Fruit fly (Drosophila melanogaster) whole organism, pupa: ENCODE data around the gene CG10943.

Experiments used
- CG10348 ChIP-seq: fragments of 200-800 bp; sonication (Bioruptor generic); IDR thresholded peaks from 2 replicates; pipeline ENCODE4 v1.3.6; 2022; ENCODE audit warnings: missing biosample characterization, missing genetic modification characterization
- CG12605 ChIP-seq: fragments of 200-800 bp; sonication (Bioruptor generic); IDR thresholded peaks from 2 replicates; pipeline ENCODE4 v1.3.6; 2022; ENCODE audit warnings: missing biosample characterization, missing genetic modification characterization
- CG13204 ChIP-seq: fragments of 200-800 bp; sonication (Bioruptor generic); optimal IDR thresholded peaks from 2 replicates; lab custom pipeline; 2018; ENCODE audit warnings: missing biosample characterization, mild to moderate bottlenecking, missing genetic modification characterization, moderate library complexity
- CG14655 ChIP-seq: fragments of 200-800 bp; sonication (Bioruptor generic); optimal IDR thresholded peaks from 3 replicates; lab custom pipeline; 2017; ENCODE audit warnings: mild to moderate bottlenecking, missing biosample characterization, missing genetic modification reagents, missing genetic modification characterization
- CG15710 ChIP-seq: fragments of 200-800 bp; sonication (Bioruptor generic); optimal IDR thresholded peaks from 2 replicates; lab custom pipeline; 2018; ENCODE audit warnings: missing biosample characterization, mild to moderate bottlenecking, missing genetic modification characterization, moderate library complexity
- CG17806 ChIP-seq: fragments of 200-800 bp; sonication (Bioruptor generic); optimal IDR thresholded peaks from 2 replicates; lab custom pipeline; 2018; ENCODE audit warnings: missing biosample characterization, mild to moderate bottlenecking, missing genetic modification characterization, moderate library complexity
- CG32121 ChIP-seq: fragments of 200-800 bp; sonication (Bioruptor generic); IDR thresholded peaks from 2 replicates; pipeline ENCODE4 v1.3.6; 2022; ENCODE audit warnings: missing biosample characterization, missing genetic modification characterization
- CG34367 ChIP-seq: fragments of 200-800 bp; sonication (Bioruptor generic); optimal IDR thresholded peaks from 2 replicates; lab custom pipeline; 2018; ENCODE audit warnings: missing biosample characterization, mild to moderate bottlenecking, missing genetic modification characterization
- CG4496 ChIP-seq: fragments of 200-800 bp; sonication (Bioruptor generic); IDR thresholded peaks from 3 replicates; pipeline ENCODE4 v1.3.6; 2022; ENCODE audit warnings: missing biosample characterization, missing genetic modification characterization
- CG8159 ChIP-seq: fragments of 200-800 bp; sonication (Bioruptor generic); optimal IDR thresholded peaks from 3 replicates; lab custom pipeline; 2018; ENCODE audit warnings: missing biosample characterization, mild to moderate bottlenecking, missing genetic modification characterization, moderate library complexity
- CG8301 ChIP-seq: fragments of 200-800 bp; sonication (Bioruptor generic); optimal IDR thresholded peaks from 2 replicates; lab custom pipeline; 2018; ENCODE audit warnings: missing biosample characterization, mild to moderate bottlenecking, missing genetic modification characterization
- CG9948 ChIP-seq: fragments of 200-800 bp; sonication (Bioruptor generic); optimal IDR thresholded peaks from 2 replicates; lab custom pipeline; 2018; ENCODE audit warnings: missing biosample characterization, mild to moderate bottlenecking, missing genetic modification characterization, moderate library complexity
- D1 ChIP-seq: fragments of 200-800 bp; sonication (Bioruptor generic); optimal IDR thresholded peaks from 2 replicates; lab custom pipeline; 2018; ENCODE audit warnings: missing biosample characterization, mild to moderate bottlenecking, missing genetic modification characterization, moderate library complexity
- EcR ChIP-seq: fragments of 200-800 bp; sonication (Bioruptor generic); optimal IDR thresholded peaks from 3 replicates; lab custom pipeline; 2019; ENCODE audit warnings: missing biosample characterization, missing genetic modification characterization, mild to moderate bottlenecking, moderate library complexity, missing genetic modification reagents
- Ets98B ChIP-seq: fragments of 200-800 bp; sonication (Bioruptor generic); IDR thresholded peaks from 2 replicates; pipeline ENCODE4 v1.3.6; 2022; ENCODE audit warnings: missing biosample characterization, missing genetic modification characterization
- Pif1A ChIP-seq: fragments of 200-800 bp; sonication (Bioruptor generic); optimal IDR thresholded peaks from 3 replicates; lab custom pipeline; 2016; ENCODE audit warnings: missing biosample characterization, missing genetic modification characterization
- Pif1B ChIP-seq: fragments of 200-800 bp; sonication (Bioruptor generic); optimal IDR thresholded peaks from 3 replicates; lab custom pipeline; 2016; ENCODE audit warnings: missing biosample characterization, missing genetic modification characterization
- Snoo ChIP-seq: fragments of 200-800 bp; sonication (Bioruptor generic); optimal IDR thresholded peaks from 3 replicates; lab custom pipeline; 2017; ENCODE audit warnings: missing biosample characterization, mild to moderate bottlenecking, missing genetic modification characterization, inconsistent platforms
- fd96Ca ChIP-seq: fragments of 200-800 bp; sonication (Bioruptor generic); IDR thresholded peaks from 3 replicates; pipeline ENCODE4 v1.3.6; 2022; ENCODE audit warnings: missing biosample characterization, missing genetic modification characterization
- gl ChIP-seq: fragments of 200-800 bp; sonication (Bioruptor generic); optimal IDR thresholded peaks from 2 replicates; lab custom pipeline; 2018; ENCODE audit warnings: missing biosample characterization, mild to moderate bottlenecking, missing genetic modification characterization
- rn ChIP-seq: fragments of 200-800 bp; sonication (Bioruptor generic); IDR thresholded peaks from 2 replicates; pipeline ENCODE4 v1.3.6; 2022; ENCODE audit warnings: missing biosample characterization, missing genetic modification characterization

CG10943 gene

DNA sequence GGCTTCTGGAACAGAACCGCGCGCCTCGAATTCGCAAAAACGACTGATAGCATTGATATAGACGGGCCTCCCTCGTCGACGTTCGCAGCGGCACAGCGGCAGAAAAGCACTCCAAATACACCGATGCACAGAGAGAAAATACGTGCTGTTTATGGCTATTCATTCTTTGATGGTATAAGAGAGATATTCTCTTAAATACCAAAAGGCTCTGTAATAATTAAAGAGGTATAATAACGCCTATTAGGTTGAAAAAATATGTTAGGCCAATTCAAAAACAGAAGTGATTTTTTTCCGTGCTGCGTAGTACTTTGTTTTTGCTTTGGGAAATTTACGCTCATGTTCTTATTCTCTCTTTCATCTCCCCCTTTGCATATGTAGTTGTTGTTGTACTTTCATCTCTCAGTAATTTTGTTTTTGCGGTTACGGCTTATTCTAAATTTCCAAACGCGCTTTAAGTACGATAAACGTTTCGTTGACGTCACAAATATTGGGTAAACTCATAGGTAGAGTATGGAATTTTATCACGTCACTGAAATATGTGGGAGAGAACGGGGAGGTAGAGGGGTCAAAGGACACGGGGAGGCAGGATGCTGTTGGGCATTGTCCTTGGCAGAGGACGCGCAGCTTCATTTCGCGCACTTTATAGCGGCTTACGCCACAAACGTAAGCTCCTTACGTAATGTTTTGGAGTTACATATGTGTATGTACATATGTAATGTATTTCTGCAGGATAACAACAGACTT, 19.5 kb downstream of the CG10943 start, which contains the start of gene nebu:
TSS of gene nebu (minus strand) at position 51 of the 744 bp plus-strand sequence.
- TF ChIP-seq CG14655 (GFP tag; lab: Kevin White, UChicago), result peak; percentile 97
- peak; percentile 98 for TF ChIP-seq CG32121 (GFP tag; lab: Robert Waterston, UW)
- TF ChIP-seq fd96Ca (GFP tag; lab: Robert Waterston, UW), result no peak; the same call in none of the 3 replicates
- peak; percentile 99 for TF ChIP-seq CG4496 (GFP tag; lab: Robert Waterston, UW)
- no peak for TF ChIP-seq CG13204 (GFP tag; lab: Kevin White, UChicago)
- peak; percentile 95 for TF ChIP-seq rn
- peak; percentile 94 for TF ChIP-seq gl (tag; lab: Kevin White, UChicago)
- TF ChIP-seq D1 (tag; lab: Kevin White, UChicago), result peak; percentile 95
- TF ChIP-seq CG8159 (tag; lab: Kevin White, UChicago), result peak; percentile 98
- peak; percentile 98 for TF ChIP-seq Pif1A
- peak; percentile 97 for TF ChIP-seq CG15710 (tag; lab: Kevin White, UChicago)
- peak; percentile 98 for TF ChIP-seq Ets98B (GFP tag; lab: Robert Waterston, UW)
- TF ChIP-seq CG17806 (tag; lab: Kevin White, UChicago), result peak; percentile 98
- TF ChIP-seq CG9948, result peak; percentile 96
- TF ChIP-seq CG12605 (GFP tag; lab: Robert Waterston, UW), result peak; percentile 96
- peak; percentile 28 for TF ChIP-seq EcR
- peak; percentile 91 for TF ChIP-seq CG10348 (GFP tag; lab: Robert Waterston, UW)
- TF ChIP-seq CG8301 (tag; lab: Kevin White, UChicago), result peak; percentile 95
- peak; percentile 95 for TF ChIP-seq Pif1B
- peak; percentile 97 for TF ChIP-seq CG34367 (tag; lab: Kevin White, UChicago)
- peak; percentile 98 for TF ChIP-seq Snoo (tag; lab: Kevin White, UChicago)
- TF ChIP-seq, all 21 proteins: peak for 19

- TF ChIP-seq rn, result no peak
These were observed 20.2 kb downstream of the CG10943 start for dm6 chr3L:12842532-12842931.

DNA sequence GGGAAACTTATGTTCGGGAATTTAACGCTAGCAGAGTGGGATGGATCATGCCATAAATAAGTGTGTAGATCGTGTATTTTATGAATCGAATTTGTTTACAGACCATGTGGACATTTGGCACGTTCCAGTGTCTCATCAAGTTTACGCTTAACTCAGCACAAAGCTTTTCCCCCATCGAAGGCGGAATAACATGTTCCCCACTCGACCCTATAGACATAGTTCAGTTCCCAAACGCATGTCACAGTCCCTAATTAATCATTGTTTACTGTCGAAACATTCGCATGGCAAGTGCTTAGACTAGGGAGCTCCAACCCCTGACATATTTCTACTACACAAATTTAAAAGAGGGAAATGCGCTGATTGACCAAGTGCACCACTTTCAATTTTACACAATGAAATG, 21.3 kb downstream of the CG10943 start:
- TF ChIP-seq EcR (no peak), CG9948 (no peak)
- TF ChIP-seq, all 21 proteins: peak for 0

DNA sequence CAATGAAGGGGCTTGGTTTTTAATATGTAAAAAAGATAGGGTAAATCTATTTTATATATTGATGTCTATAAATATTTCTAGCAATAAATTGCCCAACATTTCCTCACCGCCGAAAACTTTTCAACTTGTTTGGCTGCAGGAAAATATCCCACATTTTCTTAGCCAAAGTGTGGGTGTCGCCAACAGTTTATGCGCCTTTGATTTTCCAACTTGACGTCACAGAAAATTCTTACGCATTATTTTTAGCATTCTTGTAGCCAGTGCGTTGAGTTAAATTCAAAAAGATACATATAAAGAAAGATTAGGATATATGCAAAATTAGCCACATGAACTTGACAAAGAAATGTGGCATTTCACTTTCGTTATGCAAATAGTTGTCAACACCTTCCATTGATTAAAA, 22.8 kb downstream of the CG10943 start:
- no peak for TF ChIP-seq CG17806 (tag; lab: Kevin White, UChicago)
- no peak for TF ChIP-seq Pif1A
- no peak for TF ChIP-seq Pif1B
- TF ChIP-seq EcR, result no peak

dm6 chr3L:12837196-12837720, 25.5 kb downstream of the CG10943 start:
- TF ChIP-seq CG14655 (GFP tag; lab: Kevin White, UChicago) (no peak), EcR (peak; percentile 66), Pif1A (no peak)

DNA sequence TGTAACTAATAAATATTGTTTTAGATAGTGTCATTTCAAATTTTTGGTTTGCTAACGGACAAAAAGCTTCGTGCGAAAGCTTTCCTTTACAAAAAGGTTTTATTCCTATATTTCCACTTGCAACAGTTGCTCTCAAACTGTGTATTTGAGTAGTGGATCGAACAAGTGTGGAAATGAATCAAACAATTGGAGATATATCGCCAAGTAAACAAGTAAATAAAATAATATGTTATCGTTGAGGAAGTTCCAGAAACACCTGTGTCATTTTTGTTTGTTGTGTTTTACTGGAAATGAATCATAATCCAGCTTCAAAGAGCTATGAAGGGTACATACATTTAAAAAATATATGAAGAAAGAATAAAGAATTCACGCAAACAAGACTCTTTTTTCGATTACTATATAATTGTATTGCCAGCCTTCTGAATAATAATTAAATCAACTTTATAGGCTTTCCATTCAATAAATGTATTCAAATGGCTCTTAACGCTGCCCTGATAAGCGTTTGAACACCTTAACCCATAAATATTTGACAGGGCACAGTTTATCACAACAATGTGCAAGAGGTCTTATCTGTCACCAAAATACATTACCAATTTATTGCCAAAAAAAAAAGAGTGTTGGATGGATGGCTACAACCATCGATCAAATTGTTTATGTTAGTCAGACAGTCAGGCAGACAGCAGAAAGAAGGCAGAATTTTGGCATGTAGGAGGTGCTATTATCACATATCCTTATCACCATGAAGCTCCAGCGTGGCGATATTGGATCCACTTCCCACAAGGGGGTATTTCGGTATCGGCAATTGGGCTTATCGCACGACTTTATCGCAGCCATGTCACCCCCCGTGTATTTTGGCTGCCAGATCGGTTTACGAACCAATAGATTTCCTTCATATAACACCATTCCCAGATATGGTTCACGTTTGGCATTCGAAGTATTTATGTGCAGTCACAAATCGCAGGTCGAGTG, 26.9 kb downstream of the CG10943 start:
- TF ChIP-seq CG8159 (tag; lab: Kevin White, UChicago) (no peak), D1 (tag; lab: Kevin White, UChicago) (peak; percentile 65), CG32121 (GFP tag; lab: Robert Waterston, UW) (no peak)

- TF ChIP-seq CG17806 (tag; lab: Kevin White, UChicago) (no peak), CG15710 (tag; lab: Kevin White, UChicago) (no peak), gl (tag; lab: Kevin White, UChicago) (no peak), CG34367 (tag; lab: Kevin White, UChicago) (no peak), Pif1A (no peak), CG8301 (tag; lab: Kevin White, UChicago) (no peak), Pif1B (no peak), Ets98B (GFP tag; lab: Robert Waterston, UW) (no peak), CG14655 (GFP tag; lab: Kevin White, UChicago) (no peak), CG9948 (no peak)
These were observed 28.1 kb downstream of the CG10943 start for dm6 chr3L:12834526-12835213.
